Fruit fly (Drosophila melanogaster) whole organism, embryonic: ENCODE measurements around the gene zyd.

Experiments used
- ATbp ChIP-seq: fragments of 200-800 bp; sonication (Bioruptor generic); optimal IDR thresholded peaks from 2 replicates; lab custom pipeline; 2017; ENCODE audit warnings: missing biosample characterization, mild to moderate bottlenecking, missing genetic modification characterization, missing genetic modification reagents
- Ada2b ChIP-seq: fragments of 200-800 bp; sonication (Bioruptor generic); IDR thresholded peaks from 2 replicates; pipeline ENCODE4 v1.3.6; 2022; ENCODE audit warnings: missing biosample characterization, missing genetic modification characterization
- Atf-2 ChIP-seq: fragments of 200-800 bp; sonication (Bioruptor generic); optimal IDR thresholded peaks from 2 replicates; lab custom pipeline; 2016; ENCODE audit warnings: missing biosample characterization, missing genetic modification characterization
- Awh ChIP-seq: fragments of 200-800 bp; sonication (Bioruptor generic); IDR thresholded peaks from 2 replicates; pipeline ENCODE4, ENCODE4 v1.3.6; 2022; ENCODE audit warnings: missing biosample characterization, missing genetic modification characterization
- Blimp-1 ChIP-seq: fragments of 200-800 bp; sonication (Bioruptor generic); optimal IDR thresholded peaks from 3 replicates; lab custom pipeline; 2018; ENCODE audit warnings: missing biosample characterization, missing genetic modification characterization, mild to moderate bottlenecking, moderate library complexity, missing genetic modification reagents
- CG10959 ChIP-seq: fragments of 200-800 bp; sonication (Bioruptor generic); IDR thresholded peaks from 2 replicates; pipeline ENCODE4 v1.3.6; 2022; ENCODE audit warnings: missing biosample characterization, missing genetic modification characterization
- CG11456 ChIP-seq: fragments of 200-800 bp; sonication (Bioruptor generic); IDR thresholded peaks from 3 replicates; pipeline ENCODE4 v1.3.6; 2022; ENCODE audit warnings: missing biosample characterization, missing genetic modification characterization
- CG11504 ChIP-seq: fragments of 200-800 bp; sonication (Bioruptor generic); optimal IDR thresholded peaks from 3 replicates; lab custom pipeline; 2019; ENCODE audit warnings: missing biosample characterization, mild to moderate bottlenecking, missing genetic modification characterization, moderate library complexity
- CG15514 ChIP-seq: fragments of 200-800 bp; sonication (Bioruptor generic); optimal IDR thresholded peaks from 3 replicates; lab custom pipeline; 2017; ENCODE audit warnings: missing biosample characterization, missing genetic modification characterization, mild to moderate bottlenecking, moderate library complexity, missing genetic modification reagents
- CG16813 ChIP-seq: fragments of 200-800 bp; sonication (Bioruptor generic); IDR thresholded peaks from 3 replicates; pipeline ENCODE4 v1.3.6; 2022; ENCODE audit warnings: missing biosample characterization, missing genetic modification characterization; ENCODE audit not compliant: partially characterized antibody
- CG17328 ChIP-seq: fragments of 200-800 bp; sonication (Bioruptor generic); IDR thresholded peaks from 2 replicates; pipeline ENCODE4 v1.3.6; 2022; ENCODE audit warnings: missing biosample characterization, missing genetic modification characterization
- CG17385 ChIP-seq: fragments of 200-800 bp; sonication (Bioruptor generic); optimal IDR thresholded peaks from 3 replicates; lab custom pipeline; 2018; ENCODE audit warnings: missing biosample characterization, mild to moderate bottlenecking, missing genetic modification characterization
- CG30431 ChIP-seq: fragments of 200-800 bp; sonication (Bioruptor generic); optimal IDR thresholded peaks from 2 replicates; lab custom pipeline; 2017; ENCODE audit warnings: missing biosample characterization, missing genetic modification characterization
- CG3065 ChIP-seq: fragments of 200-800 bp; sonication (Bioruptor generic); optimal IDR thresholded peaks from 2 replicates; lab custom pipeline; 2016; ENCODE audit warnings: missing biosample characterization, missing genetic modification characterization
- CG32532 ChIP-seq: fragments of 200-800 bp; sonication (Bioruptor generic); IDR thresholded peaks from 2 replicates; pipeline ENCODE4 v1.3.6; 2022; ENCODE audit warnings: missing biosample characterization, missing genetic modification characterization
- CG3726 ChIP-seq: fragments of 200-800 bp; sonication (Bioruptor generic); IDR thresholded peaks from 3 replicates; pipeline ENCODE4, ENCODE4 v1.3.6; 2022; ENCODE audit warnings: missing biosample characterization, missing genetic modification characterization
- CG42726 ChIP-seq: fragments of 200-800 bp; sonication (Bioruptor generic); IDR thresholded peaks from 2 replicates; pipeline ENCODE4 v1.3.6; 2022; ENCODE audit warnings: missing biosample characterization, missing genetic modification characterization; ENCODE audit not compliant: partially characterized antibody
- CG7357 ChIP-seq: fragments of 200-800 bp; sonication (Bioruptor generic); IDR thresholded peaks from 3 replicates; pipeline ENCODE4 v1.3.6; 2022; ENCODE audit warnings: missing biosample characterization, missing genetic modification characterization
- CG8478 ChIP-seq: fragments of >200 bp; optimal IDR thresholded peaks from 2 replicates; lab custom pipeline; 2018
- CG9215 ChIP-seq: fragments of 200-800 bp; sonication (Bioruptor generic); IDR thresholded peaks from 2 replicates; pipeline ENCODE4 v1.3.6; 2022; ENCODE audit warnings: missing biosample characterization, missing genetic modification characterization
- Dip2 ChIP-seq: fragments of 200-800 bp; sonication (Bioruptor generic); IDR thresholded peaks from 2 replicates; pipeline ENCODE4 v1.3.6; 2022; ENCODE audit warnings: missing biosample characterization, missing genetic modification characterization
- Dp ChIP-seq: fragments of 200-800 bp; sonication (Bioruptor generic); optimal IDR thresholded peaks from 2 replicates; lab custom pipeline; 2018; ENCODE audit warnings: missing biosample characterization, mild to moderate bottlenecking, missing genetic modification characterization, moderate library complexity
- Fer2 ChIP-seq: fragments of 200-800 bp; sonication (Bioruptor generic); optimal IDR thresholded peaks from 2 replicates; lab custom pipeline; 2018; ENCODE audit warnings: missing biosample characterization, mild to moderate bottlenecking, missing genetic modification characterization, moderate library complexity
- H15 ChIP-seq: fragments of 200-800 bp; sonication (Bioruptor generic); IDR thresholded peaks from 3 replicates; pipeline ENCODE4 v1.3.6; 2022; ENCODE audit warnings: missing biosample characterization, missing genetic modification characterization
- Hr39 ChIP-seq: fragments of >200 bp; optimal IDR thresholded peaks from 2 replicates; lab custom pipeline; 2017
- Hr51 ChIP-seq, 2 experiments: fragments of 200-800 bp; sonication (Bioruptor generic); optimal IDR thresholded peaks; 2 replicates in 1 of 2; 3 replicates in 1 of 2; lab custom pipeline; 2016 to 2018; ENCODE audit warnings: missing biosample characterization in 2 of 2, missing genetic modification characterization in 2 of 2, mild to moderate bottlenecking in 1 of 2, moderate library complexity in 1 of 2
- Hr78 ChIP-seq, 2 experiments: fragments of 200-800 bp in 1 of 2; fragments of >200 bp in 1 of 2; sonication (Bioruptor generic) in 1 of 2; optimal IDR thresholded peaks; 2 replicates each; lab custom pipeline; 2017 to 2019; ENCODE audit warnings: missing biosample characterization in 2 of 2, missing genetic modification characterization in 2 of 2, mild to moderate bottlenecking in 1 of 2, moderate library complexity in 1 of 2
- Ravus ChIP-seq: fragments of 200-800 bp; sonication (Bioruptor generic); IDR thresholded peaks from 2 replicates; pipeline ENCODE4 v1.3.6; 2022; ENCODE audit warnings: missing biosample characterization, missing genetic modification characterization
- Rx ChIP-seq: fragments of 200-800 bp; sonication (Bioruptor generic); IDR thresholded peaks from 2 replicates; pipeline ENCODE4 v1.3.6; 2022; ENCODE audit warnings: missing biosample characterization, missing genetic modification characterization
- Sox102F ChIP-seq: fragments of 200-800 bp; sonication (Bioruptor generic); optimal IDR thresholded peaks from 2 replicates; lab custom pipeline; 2018; ENCODE audit warnings: missing biosample characterization, mild to moderate bottlenecking, missing genetic modification characterization, moderate library complexity
- ara ChIP-seq: fragments of 200-800 bp; sonication (Bioruptor generic); IDR thresholded peaks from 2 replicates; pipeline ENCODE4 v1.3.6; 2022; ENCODE audit warnings: missing biosample characterization, missing genetic modification characterization
- ato ChIP-seq: fragments of 200-800 bp; sonication (Bioruptor generic); IDR thresholded peaks from 2 replicates; pipeline ENCODE4 v1.3.6; 2022; ENCODE audit warnings: missing biosample characterization, missing genetic modification characterization; ENCODE audit not compliant: partially characterized antibody
- dmrt11E ChIP-seq: fragments of 200-800 bp; sonication (Bioruptor generic); optimal IDR thresholded peaks from 3 replicates; lab custom pipeline; 2018; ENCODE audit warnings: missing biosample characterization, mild to moderate bottlenecking, missing genetic modification characterization, moderate library complexity
- dmrt99B ChIP-seq: fragments of 200-800 bp; sonication (Bioruptor generic); optimal IDR thresholded peaks from 2 replicates; lab custom pipeline; 2018; ENCODE audit warnings: missing biosample characterization, mild to moderate bottlenecking, missing genetic modification characterization, moderate library complexity
- en ChIP-seq: fragments of 200-800 bp; sonication (Bioruptor generic); optimal IDR thresholded peaks from 2 replicates; lab custom pipeline; 2016; ENCODE audit warnings: missing biosample characterization, missing genetic modification characterization
- fd96Cb ChIP-seq: fragments of 200-800 bp; sonication (Bioruptor generic); optimal IDR thresholded peaks from 2 replicates; lab custom pipeline; 2018; ENCODE audit warnings: missing biosample characterization, mild to moderate bottlenecking, missing genetic modification characterization, moderate library complexity
- fru ChIP-seq: fragments of >200 bp; optimal IDR thresholded peaks from 2 replicates; lab custom pipeline; 2017
- her ChIP-seq: fragments of 200-800 bp; sonication (Bioruptor generic); optimal IDR thresholded peaks from 2 replicates; lab custom pipeline; 2016; ENCODE audit warnings: missing biosample characterization, missing genetic modification characterization
- jumu ChIP-seq: fragments of 200-800 bp; sonication (Bioruptor generic); optimal IDR thresholded peaks from 3 replicates; lab custom pipeline; 2016; ENCODE audit warnings: missing biosample characterization, missing genetic modification characterization
- ken ChIP-seq: fragments of 200-800 bp; sonication (Bioruptor generic); IDR thresholded peaks from 3 replicates; pipeline ENCODE4 v1.3.6; 2022; ENCODE audit warnings: missing biosample characterization, missing genetic modification characterization
- lov ChIP-seq, 2 experiments: fragments of 200-800 bp in 1 of 2; fragments of >200 bp in 1 of 2; sonication (Bioruptor generic) in 1 of 2; IDR thresholded peaks in 1 of 2; optimal IDR thresholded peaks in 1 of 2; 2 replicates in 1 of 2; 3 replicates in 1 of 2; pipeline versions ENCODE4 v1.3.6 to Lab custom; 2017 to 2022; ENCODE audit warnings: missing biosample characterization in 1 of 2, missing genetic modification characterization in 1 of 2
- pfk ChIP-seq: fragments of 200-800 bp; sonication (Bioruptor generic); optimal IDR thresholded peaks from 2 replicates; lab custom pipeline; 2018; ENCODE audit warnings: missing biosample characterization, mild to moderate bottlenecking, missing genetic modification characterization, moderate library complexity
- salm ChIP-seq: fragments of 200-800 bp; sonication (Bioruptor generic); optimal IDR thresholded peaks from 2 replicates; lab custom pipeline; 2018; ENCODE audit warnings: missing biosample characterization, mild to moderate bottlenecking, missing genetic modification characterization
- sc ChIP-seq, 3 experiments: fragments of >200 bp in 2 of 3; fragments of 200-800 bp in 1 of 3; sonication (Bioruptor generic) in 1 of 3; optimal IDR thresholded peaks; 2 replicates in 2 of 3; 3 replicates in 1 of 3; lab custom pipeline; 2017; ENCODE audit warnings: mild to moderate bottlenecking in 1 of 3, missing biosample characterization in 1 of 3, missing genetic modification characterization in 1 of 3, missing genetic modification reagents in 1 of 3
- sob ChIP-seq: fragments of 200-800 bp; sonication (Bioruptor generic); IDR thresholded peaks from 2 replicates; pipeline ENCODE4 v1.3.6; 2022; ENCODE audit warnings: missing biosample characterization, missing genetic modification characterization
- sug ChIP-seq: fragments of 200-800 bp; optimal IDR thresholded peaks from 2 replicates; lab custom pipeline; 2019; ENCODE audit warnings: missing biosample characterization, mild to moderate bottlenecking, missing genetic modification characterization, moderate library complexity
- tap ChIP-seq: fragments of 200-800 bp; optimal IDR thresholded peaks from 3 replicates; lab custom pipeline; 2019; ENCODE audit warnings: missing biosample characterization, mild to moderate bottlenecking, missing genetic modification characterization, moderate library complexity
- toy ChIP-seq: fragments of 200-800 bp; sonication (Bioruptor generic); IDR thresholded peaks from 2 replicates; pipeline ENCODE4 v1.3.6; 2022; ENCODE audit warnings: missing biosample characterization, missing genetic modification characterization

Gene zyd

DNA sequence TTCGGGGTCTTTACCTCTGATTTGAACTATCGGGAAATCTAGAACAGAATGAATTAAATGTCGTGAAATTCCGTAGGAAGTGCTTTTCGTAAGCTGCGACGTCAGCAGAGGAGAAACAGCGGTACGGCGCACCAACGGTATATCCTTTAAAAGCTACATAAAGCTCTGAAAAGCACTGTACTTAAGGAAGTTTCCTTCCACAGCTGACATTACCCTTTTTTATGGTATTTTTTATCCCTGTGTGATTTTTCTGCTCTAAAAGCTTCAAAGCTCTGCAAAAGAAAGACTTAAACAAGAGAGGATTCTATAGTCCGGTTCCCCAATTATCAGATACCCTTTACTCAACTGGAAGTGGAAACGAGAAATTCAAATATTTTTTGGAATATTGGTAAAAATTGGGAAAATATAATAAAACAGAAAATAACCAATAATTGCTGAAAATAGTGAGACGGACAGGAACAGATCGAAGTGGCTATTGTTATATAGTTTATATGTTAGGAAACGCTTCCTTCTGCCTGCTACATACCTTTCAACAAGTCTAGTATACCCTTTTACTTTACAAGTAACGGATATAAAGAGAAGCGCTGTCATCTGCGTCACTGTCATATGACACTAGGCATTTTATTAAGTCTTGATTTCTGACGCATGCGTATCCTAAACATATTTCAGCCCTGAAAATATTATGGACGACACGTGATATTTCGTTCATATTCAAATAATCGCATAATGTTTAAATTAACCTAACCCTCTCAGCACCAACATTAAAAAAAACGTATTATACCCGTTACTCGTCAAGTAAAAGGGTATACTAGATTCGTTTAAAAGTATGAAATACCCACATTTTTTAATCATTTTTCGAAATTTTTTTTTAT is 17.9 kb upstream of the zyd start, which contains the start of the genes stnA and stnB (continued):
- peak; percentile 54 for TF ChIP-seq CG11504
- no peak for TF ChIP-seq Awh (GFP tag; lab: Robert Waterston, UW)
- TF ChIP-seq Dip2 (GFP tag; lab: Robert Waterston, UW) = no peak
- TF ChIP-seq CG8478 (lab: Kevin White, UChicago) = no peak
- no peak for TF ChIP-seq dmrt11E
- peak; percentile 28 for TF ChIP-seq sug
- no peak for TF ChIP-seq ara (GFP tag; lab: Robert Waterston, UW)
- peak; percentile 67 for TF ChIP-seq CG15514
- TF ChIP-seq Hr39 = no peak
- no peak for TF ChIP-seq lov (optimal IDR thresholded peaks at IDR 0.05; lab: Kevin White, UChicago)
- no peak for TF ChIP-seq lov (GFP tag; IDR thresholded peaks at IDR 0.05; lab: Robert Waterston, UW)
- no peak for TF ChIP-seq CG3726 (GFP tag; lab: Robert Waterston, UW)
- TF ChIP-seq Ravus = no peak
- no peak for TF ChIP-seq Dp
- TF ChIP-seq CG11456 (GFP tag; lab: Robert Waterston, UW) = no peak
- TF ChIP-seq sc (optimal IDR thresholded peaks at IDR 0.05; lab: Kevin White, UChicago) = no peak
- TF ChIP-seq sc (GFP tag; optimal IDR thresholded peaks at IDR 0.05; lab: Kevin White, UChicago) = no peak
- no peak for TF ChIP-seq CG16813 (GFP tag; lab: Robert Waterston, UW)
- no peak for TF ChIP-seq CG32532 (GFP tag; lab: Robert Waterston, UW)
- no peak for TF ChIP-seq toy (GFP tag; lab: Robert Waterston, UW)
- no peak for TF ChIP-seq CG30431
- 0 out of 2 replicates have a peak, but pooled peaks have one; percentile 13 for TF ChIP-seq Ada2b (GFP tag; lab: Robert Waterston, UW)
- no peak for TF ChIP-seq ATbp (GFP tag; lab: Kevin White, UChicago)
- TF ChIP-seq Hr78 (GFP tag; optimal IDR thresholded peaks at IDR 0.05; lab: Kevin White, UChicago) = no peak
- peak; percentile 7 for TF ChIP-seq Blimp-1 (GFP tag; lab: Kevin White, UChicago)
- TF ChIP-seq ato = no peak
- no peak for TF ChIP-seq fru (lab: Kevin White, UChicago)
- TF ChIP-seq CG7357 (GFP tag; lab: Robert Waterston, UW) = no peak
- TF ChIP-seq CG9215 (GFP tag; lab: Robert Waterston, UW) = peak; percentile 37; the same call in 1 of the 2 replicates
- TF ChIP-seq CG42726 (GFP tag; lab: Robert Waterston, UW) = no peak
- TF ChIP-seq Sox102F (GFP tag; lab: Kevin White, UChicago) = peak; percentile 29
- no peak for TF ChIP-seq salm (tag; lab: Kevin White, UChicago)
- TF ChIP-seq ken (GFP tag; lab: Robert Waterston, UW) = no peak
- 0 out of 2 replicates have a peak, but pooled peaks have one; percentile 7 for TF ChIP-seq sob (GFP tag; lab: Robert Waterston, UW)
- TF ChIP-seq CG3065 (GFP tag; lab: Kevin White, UChicago) = no peak
- TF ChIP-seq Atf-2 = no peak
- no peak for TF ChIP-seq her (GFP tag; lab: Kevin White, UChicago)
- TF ChIP-seq CG17328 = no peak
- no peak for TF ChIP-seq jumu
- TF ChIP-seq H15 (GFP tag; lab: Robert Waterston, UW) = 0 out of 3 replicates have a peak, but pooled peaks have one; percentile 14
- TF ChIP-seq Rx (GFP tag; lab: Robert Waterston, UW) = no peak
- no peak for TF ChIP-seq CG10959 (GFP tag; lab: Robert Waterston, UW)
- TF ChIP-seq tap = no peak
- TF ChIP-seq pfk (GFP tag; lab: Kevin White, UChicago) = no peak
- no peak for TF ChIP-seq en (GFP tag; lab: Kevin White, UChicago)
- peak in 1 of 2 experiments; percentile 57 for TF ChIP-seq Hr51 (GFP tag; optimal IDR thresholded peaks at IDR 0.05; lab: Kevin White, UChicago)
- peak; percentile 8 for TF ChIP-seq fd96Cb
- peak; percentile 6 for TF ChIP-seq CG17385
- no peak for TF ChIP-seq Fer2 (tag; lab: Kevin White, UChicago)
- peak; percentile 45 for TF ChIP-seq dmrt99B (tag; lab: Kevin White, UChicago)
